Fruit fly (Drosophila melanogaster) whole organism, prepupa: Measurements from ENCODE around the gene CG34328.

ENCODE experiments used
- Blimp-1 ChIP-seq: fragments of 200-800 bp; sonication (Bioruptor generic); optimal IDR thresholded peaks from 3 replicates; lab custom pipeline; 2017; ENCODE audit warnings: missing biosample characterization, missing genetic modification characterization, mild to moderate bottlenecking, moderate library complexity, missing genetic modification reagents
- CG10631 ChIP-seq: fragments of 200-800 bp; sonication (Bioruptor generic); optimal IDR thresholded peaks from 2 replicates; lab custom pipeline; 2016; ENCODE audit warnings: missing biosample characterization, missing genetic modification characterization
- CG10669 ChIP-seq: fragments of 200-800 bp; sonication (Bioruptor generic); optimal IDR thresholded peaks from 3 replicates; lab custom pipeline; 2018; ENCODE audit warnings: missing biosample characterization, mild to moderate bottlenecking, missing genetic modification characterization, moderate library complexity
- CG11294 ChIP-seq: fragments of 200-800 bp; sonication (Bioruptor generic); IDR thresholded peaks from 2 replicates; pipeline ENCODE4 v1.3.6; 2022; ENCODE audit warnings: missing biosample characterization, missing genetic modification characterization
- CG11762 ChIP-seq: fragments of 200-800 bp; sonication (Bioruptor generic); optimal IDR thresholded peaks from 3 replicates; lab custom pipeline; 2016; ENCODE audit warnings: missing biosample characterization, missing genetic modification characterization; ENCODE audit not compliant: insufficient read depth
- CG15336 ChIP-seq: fragments of 200-800 bp; sonication (Bioruptor generic); IDR thresholded peaks from 2 replicates; pipeline ENCODE4 v1.3.6; 2022; ENCODE audit warnings: missing biosample characterization, missing genetic modification characterization
- CG1621 ChIP-seq: fragments of 200-800 bp; sonication (Bioruptor generic); optimal IDR thresholded peaks from 3 replicates; lab custom pipeline; 2018; ENCODE audit warnings: missing biosample characterization, mild to moderate bottlenecking, missing genetic modification characterization
- CG16779 ChIP-seq: fragments of 200-800 bp; sonication (Bioruptor generic); optimal IDR thresholded peaks from 3 replicates; lab custom pipeline; 2017; ENCODE audit warnings: missing biosample characterization, mild to moderate bottlenecking, missing genetic modification characterization
- CG31627 ChIP-seq: fragments of 200-800 bp; sonication (Bioruptor generic); optimal IDR thresholded peaks from 3 replicates; lab custom pipeline; 2016; ENCODE audit warnings: missing biosample characterization, missing genetic modification characterization
- CG3919 ChIP-seq: fragments of 200-800 bp; sonication (Bioruptor generic); optimal IDR thresholded peaks from 3 replicates; lab custom pipeline; 2016; ENCODE audit warnings: missing biosample characterization, missing genetic modification characterization
- CG4318 ChIP-seq: fragments of 200-800 bp; sonication (Bioruptor generic); optimal IDR thresholded peaks from 3 replicates; lab custom pipeline; 2017; ENCODE audit warnings: missing biosample characterization, mild to moderate bottlenecking, missing genetic modification characterization
- CG6163 ChIP-seq: fragments of 200-800 bp; sonication (Bioruptor generic); IDR thresholded peaks from 3 replicates; pipeline ENCODE4 v1.3.6; 2022; ENCODE audit warnings: missing biosample characterization, missing genetic modification characterization
- CG6276 ChIP-seq: fragments of 200-800 bp; sonication (Bioruptor generic); optimal IDR thresholded peaks from 2 replicates; lab custom pipeline; 2017; ENCODE audit warnings: missing biosample characterization, mild to moderate bottlenecking, missing genetic modification characterization
- CG6792 ChIP-seq: fragments of 200-800 bp; sonication (Bioruptor generic); optimal IDR thresholded peaks from 3 replicates; lab custom pipeline; 2016; ENCODE audit warnings: missing biosample characterization, missing genetic modification characterization
- CG6808 ChIP-seq: fragments of 200-800 bp; sonication (Bioruptor generic); optimal IDR thresholded peaks from 3 replicates; lab custom pipeline; 2017; ENCODE audit warnings: missing biosample characterization, missing genetic modification characterization, mild to moderate bottlenecking, moderate library complexity, missing genetic modification reagents
- CG6854 ChIP-seq: fragments of 200-800 bp; sonication (Bioruptor generic); optimal IDR thresholded peaks from 2 replicates; lab custom pipeline; 2017; ENCODE audit warnings: missing biosample characterization, mild to moderate bottlenecking, missing genetic modification characterization
- CG8119 ChIP-seq: fragments of 200-800 bp; sonication (Bioruptor generic); IDR thresholded peaks from 3 replicates; pipeline ENCODE4 v1.3.6; 2022; ENCODE audit warnings: missing biosample characterization, missing genetic modification characterization
- CG8632 ChIP-seq: fragments of 200-800 bp; sonication (Bioruptor generic); optimal IDR thresholded peaks from 3 replicates; lab custom pipeline; 2016; ENCODE audit warnings: missing biosample characterization, missing genetic modification characterization
- CG9139 ChIP-seq: fragments of 200-800 bp; sonication (Bioruptor generic); optimal IDR thresholded peaks from 3 replicates; lab custom pipeline; 2017; ENCODE audit warnings: missing biosample characterization, mild to moderate bottlenecking, missing genetic modification characterization
- Eip75B ChIP-seq: fragments of 200-800 bp; sonication (Bioruptor generic); optimal IDR thresholded peaks from 3 replicates; lab custom pipeline; 2016; ENCODE audit warnings: missing biosample characterization, missing genetic modification characterization
- Eip93F ChIP-seq: fragments of 200-800 bp; sonication (Bioruptor generic); optimal IDR thresholded peaks from 2 replicates; lab custom pipeline; 2016; ENCODE audit warnings: missing biosample characterization, mild to moderate bottlenecking, missing genetic modification characterization
- Ets96B ChIP-seq: fragments of 200-800 bp; optimal IDR thresholded peaks from 2 replicates; lab custom pipeline; 2019; ENCODE audit warnings: missing biosample characterization, mild to moderate bottlenecking, missing genetic modification characterization, moderate library complexity
- Hr38 ChIP-seq: sonication (Bioruptor generic); optimal IDR thresholded peaks from 2 replicates; lab custom pipeline; 2016; ENCODE audit warnings: missing biosample characterization, missing genetic modification characterization
- Hr4 ChIP-seq: fragments of 200-800 bp; sonication (Bioruptor generic); optimal IDR thresholded peaks from 3 replicates; lab custom pipeline; 2016; ENCODE audit warnings: missing biosample characterization, missing genetic modification characterization
- Lpt ChIP-seq: fragments of 200-800 bp; sonication (Bioruptor generic); optimal IDR thresholded peaks from 3 replicates; lab custom pipeline; 2016; ENCODE audit warnings: missing biosample characterization, missing genetic modification characterization
- Met ChIP-seq: fragments of 200-800 bp; sonication (Bioruptor generic); optimal IDR thresholded peaks from 3 replicates; lab custom pipeline; 2016; ENCODE audit warnings: missing biosample characterization, missing genetic modification characterization
- Sox14 ChIP-seq: fragments of 200-800 bp; sonication (Bioruptor generic); optimal IDR thresholded peaks from 3 replicates; lab custom pipeline; 2016; ENCODE audit warnings: missing biosample characterization, missing genetic modification characterization
- Sox15 ChIP-seq: fragments of 200-800 bp; sonication (Bioruptor generic); optimal IDR thresholded peaks from 3 replicates; lab custom pipeline; 2016; ENCODE audit warnings: missing biosample characterization, missing genetic modification characterization
- achi ChIP-seq: fragments of 200-800 bp; sonication (Bioruptor generic); optimal IDR thresholded peaks from 3 replicates; lab custom pipeline; 2016; ENCODE audit warnings: missing biosample characterization, missing genetic modification characterization
- acj6 ChIP-seq: fragments of 200-800 bp; sonication (Bioruptor generic); optimal IDR thresholded peaks from 3 replicates; lab custom pipeline; 2016; ENCODE audit warnings: missing biosample characterization, missing genetic modification characterization
- cyc ChIP-seq: fragments of 200-800 bp; sonication (Bioruptor generic); optimal IDR thresholded peaks from 3 replicates; lab custom pipeline; 2016; ENCODE audit warnings: missing biosample characterization, missing genetic modification characterization
- dac ChIP-seq: fragments of 200-800 bp; sonication (Bioruptor generic); optimal IDR thresholded peaks from 2 replicates; lab custom pipeline; 2017; ENCODE audit warnings: missing biosample characterization, mild to moderate bottlenecking, missing genetic modification characterization
- dsx ChIP-seq: fragments of 200-800 bp; optimal IDR thresholded peaks from 3 replicates; lab custom pipeline; 2019; ENCODE audit warnings: missing biosample characterization, mild to moderate bottlenecking, missing genetic modification characterization, moderate library complexity; ENCODE audit not compliant: poor library complexity, severe bottlenecking
- fd59A ChIP-seq: fragments of 200-800 bp; sonication (Bioruptor generic); optimal IDR thresholded peaks from 2 replicates; lab custom pipeline; 2017; ENCODE audit warnings: missing biosample characterization, mild to moderate bottlenecking, missing genetic modification characterization, missing genetic modification reagents
- fd85E ChIP-seq: fragments of 200-800 bp; sonication (Bioruptor generic); optimal IDR thresholded peaks from 3 replicates; lab custom pipeline; 2016; ENCODE audit warnings: missing biosample characterization, missing genetic modification characterization
- fkh ChIP-seq: fragments of 200-800 bp; sonication (Bioruptor generic); optimal IDR thresholded peaks from 3 replicates; lab custom pipeline; 2017; ENCODE audit warnings: missing biosample characterization, mild to moderate bottlenecking, missing genetic modification characterization, moderate library complexity
- spab ChIP-seq: fragments of 200-800 bp; sonication (Bioruptor generic); optimal IDR thresholded peaks from 2 replicates; lab custom pipeline; 2017; ENCODE audit warnings: missing biosample characterization, mild to moderate bottlenecking, missing genetic modification characterization, missing genetic modification reagents
- ss ChIP-seq, 2 experiments: fragments of 200-800 bp; sonication (Bioruptor generic); optimal IDR thresholded peaks; 2 replicates in 1 of 2; 3 replicates in 1 of 2; lab custom pipeline; 2017 to 2018; ENCODE audit warnings: mild to moderate bottlenecking in 2 of 2, missing biosample characterization in 2 of 2, missing genetic modification characterization in 2 of 2, moderate library complexity in 1 of 2
- topi ChIP-seq: fragments of 200-800 bp; sonication (Bioruptor generic); optimal IDR thresholded peaks from 3 replicates; lab custom pipeline; 2016; ENCODE audit warnings: missing biosample characterization, missing genetic modification characterization
- vri ChIP-seq: fragments of 200-800 bp; sonication (Bioruptor generic); optimal IDR thresholded peaks from 3 replicates; lab custom pipeline; 2016; ENCODE audit warnings: missing biosample characterization, mild to moderate bottlenecking, missing genetic modification characterization

Gene CG34328

dm6 chrX:18370775-18371735 lies 28.8 kb downstream of the CG34328 start (continued):
- no peak for TF ChIP-seq fd85E
- peak; percentile 93 for TF ChIP-seq CG6276 (GFP tag; lab: Kevin White, UChicago)
- TF ChIP-seq Met (GFP tag; lab: Kevin White, UChicago): no peak
- peak; percentile 19 for TF ChIP-seq CG11762 (GFP tag; lab: Kevin White, UChicago)
- peak; percentile 77 for TF ChIP-seq dsx (GFP tag; lab: Kevin White, UChicago)
- no peak for TF ChIP-seq Eip75B
- TF ChIP-seq CG11294 (GFP tag; lab: Robert Waterston, UW): peak; percentile 33; the same call in 1 of the 2 replicates
- peak; percentile 35 for TF ChIP-seq CG8632
- TF ChIP-seq CG15336: peak; percentile 84
- TF ChIP-seq CG10631 (GFP tag; lab: Kevin White, UChicago): no peak
- peak; percentile 68 for TF ChIP-seq Eip93F (GFP tag; lab: Kevin White, UChicago)
- peak; percentile 51 for TF ChIP-seq fd59A (GFP tag; lab: Kevin White, UChicago)
- peak; percentile 61 for TF ChIP-seq topi (GFP tag; lab: Kevin White, UChicago)
- TF ChIP-seq CG31627 (GFP tag; lab: Kevin White, UChicago): no peak
- TF ChIP-seq CG1621 (tag; lab: Kevin White, UChicago): peak; percentile 80
- peak; percentile 12 for TF ChIP-seq cyc (GFP tag; lab: Kevin White, UChicago)
- no peak for TF ChIP-seq Hr38 (GFP tag; lab: Kevin White, UChicago)
- TF ChIP-seq Hr4: no peak
- peak; percentile 59 for TF ChIP-seq Sox14 (GFP tag; lab: Kevin White, UChicago)
- peak; percentile 96 to 97 for TF ChIP-seq ss (GFP tag; optimal IDR thresholded peaks at IDR 0.05; lab: Kevin White, UChicago)
- peak; percentile 92 for TF ChIP-seq CG9139 (GFP tag; lab: Kevin White, UChicago)
- TF ChIP-seq spab (GFP tag; lab: Kevin White, UChicago): peak; percentile 82
- TF ChIP-seq Sox15 (GFP tag; lab: Kevin White, UChicago): no peak
- peak; percentile 51 for TF ChIP-seq dac (GFP tag; lab: Kevin White, UChicago)
- TF ChIP-seq CG4318 (GFP tag; lab: Kevin White, UChicago): no peak
- peak; percentile 78 for TF ChIP-seq Lpt
- peak; percentile 92 for TF ChIP-seq CG6163 (GFP tag; lab: Robert Waterston, UW)
- TF ChIP-seq CG10669 (GFP tag; lab: Kevin White, UChicago): peak; percentile 72
- peak; percentile 84 for TF ChIP-seq CG6854 (GFP tag; lab: Kevin White, UChicago)
- TF ChIP-seq CG8119 (GFP tag; lab: Robert Waterston, UW): peak; percentile 85
- TF ChIP-seq CG3919 (GFP tag; lab: Kevin White, UChicago): no peak
- TF ChIP-seq acj6 (GFP tag; lab: Kevin White, UChicago): no peak
- peak; percentile 86 for TF ChIP-seq fkh
- peak; percentile 64 for TF ChIP-seq Ets96B (tag; lab: Kevin White, UChicago)
- TF ChIP-seq vri: peak; percentile 81
- peak; percentile 51 for TF ChIP-seq achi
- peak; percentile 93 for TF ChIP-seq CG6808 (GFP tag; lab: Kevin White, UChicago)
- peak; percentile 37 for TF ChIP-seq CG6792 (GFP tag; lab: Kevin White, UChicago)
- peak; percentile 91 for TF ChIP-seq CG16779
- peak; percentile 67 for TF ChIP-seq Blimp-1
